Fruit fly (Drosophila melanogaster): ENCODE data around the gene CG8360.

- TF ChIP-seq CG7368 (GFP tag; optimal IDR thresholded peaks at IDR 0.05) (no peak), CG31627 (GFP tag; optimal IDR thresholded peaks at IDR 0.05) (no peak), topi (GFP tag; optimal IDR thresholded peaks at IDR 0.05) (no peak), CG3919 (GFP tag; optimal IDR thresholded peaks at IDR 0.05) (no peak)
Observed at dm6 chr2L:8255406-8255805, 42.6 kb downstream of the CG8360 start.

Data from whole organism, prepupa.